Fruit fly (Drosophila melanogaster) Kc167 (cell line): ENCODE results near the gene CG6052.

ENCODE experiments used
- Myc ChIP-seq: fragments of >200 bp; optimal IDR thresholded peaks from 2 replicates; lab custom pipeline; 2017; ENCODE audit warnings: missing external identifiers
- Sin3A ChIP-seq: fragments of >200 bp; optimal IDR thresholded peaks from 2 replicates; lab custom pipeline; 2018; ENCODE audit warnings: missing external identifiers
- h ChIP-seq: fragments of >200 bp; optimal IDR thresholded peaks from 3 replicates; lab custom pipeline; 2018; ENCODE audit warnings: missing external identifiers
- insv ChIP-seq: fragments of >200 bp; optimal IDR thresholded peaks from 3 replicates; lab custom pipeline; 2018; ENCODE audit warnings: missing external identifiers
- psq ChIP-seq: fragments of >200 bp; optimal IDR thresholded peaks from 2 replicates; lab custom pipeline; 2017; ENCODE audit warnings: missing external identifiers
- ttk ChIP-seq: sonication (Bioruptor generic); optimal IDR thresholded peaks from 2 replicates; lab custom pipeline; 2017; ENCODE audit warnings: missing external identifiers

Gene CG6052

DNA sequence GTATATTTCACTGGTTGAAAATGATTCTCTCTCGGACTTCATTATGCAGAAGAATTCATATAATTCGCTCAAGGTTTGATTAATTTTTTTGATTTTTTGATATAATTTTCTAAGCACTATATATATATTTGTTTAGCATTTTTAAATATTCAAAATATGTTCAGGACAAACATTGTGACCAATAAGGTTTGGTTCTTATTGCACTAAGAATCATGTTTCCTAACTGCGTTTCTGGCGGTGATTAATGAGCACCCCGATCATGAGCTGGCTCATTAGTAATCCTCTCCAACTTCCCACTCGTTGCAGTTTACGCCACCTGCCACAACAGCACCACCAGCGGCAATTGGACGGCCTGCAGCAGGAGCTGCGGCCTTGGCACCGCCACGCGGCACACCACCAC is at the start of gene CG6052:
Gene CG6052, minus strand, starts transcription at position 101 of the 400 bp plus-strand sequence.
- TF ChIP-seq ttk (lab: Kevin White, UChicago) (no peak), Myc (no peak), Sin3A (no peak), insv (lab: Kevin White, UChicago) (no peak), h (lab: Kevin White, UChicago) (no peak), psq (lab: Kevin White, UChicago) (no peak)

DNA sequence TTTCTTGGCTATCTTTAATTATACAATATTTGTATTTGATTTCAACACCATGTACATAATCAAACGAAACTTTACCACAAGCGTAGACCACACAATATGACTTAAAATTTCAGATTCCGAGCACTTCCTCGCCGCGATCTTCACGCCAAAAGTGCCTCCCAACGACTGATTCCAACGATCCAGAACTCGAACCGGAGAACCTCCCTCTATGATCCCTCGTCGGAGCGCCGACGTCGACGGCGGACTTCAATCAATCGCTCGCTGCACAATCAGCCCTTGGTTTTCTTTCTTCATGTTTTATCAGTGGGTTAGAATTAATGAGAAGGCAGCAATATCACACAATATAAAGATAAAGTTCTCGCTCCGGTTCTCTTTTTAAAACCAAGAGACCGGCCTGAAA is 34.8 kb upstream of the CG6052 start, which contains the start of the genes Adgf-A and Adgf-A2:
Gene Adgf-A, minus strand, starts transcription at position 172 of the 400 bp plus-strand sequence.
Gene Adgf-A2, minus strand, starts transcription at position 172 of the 400 bp plus-strand sequence.
- TF ChIP-seq insv (lab: Kevin White, UChicago) (no peak), Sin3A (no peak), Myc (no peak), psq (lab: Kevin White, UChicago) (no peak), ttk (lab: Kevin White, UChicago) (no peak), h (lab: Kevin White, UChicago) (no peak)

DNA sequence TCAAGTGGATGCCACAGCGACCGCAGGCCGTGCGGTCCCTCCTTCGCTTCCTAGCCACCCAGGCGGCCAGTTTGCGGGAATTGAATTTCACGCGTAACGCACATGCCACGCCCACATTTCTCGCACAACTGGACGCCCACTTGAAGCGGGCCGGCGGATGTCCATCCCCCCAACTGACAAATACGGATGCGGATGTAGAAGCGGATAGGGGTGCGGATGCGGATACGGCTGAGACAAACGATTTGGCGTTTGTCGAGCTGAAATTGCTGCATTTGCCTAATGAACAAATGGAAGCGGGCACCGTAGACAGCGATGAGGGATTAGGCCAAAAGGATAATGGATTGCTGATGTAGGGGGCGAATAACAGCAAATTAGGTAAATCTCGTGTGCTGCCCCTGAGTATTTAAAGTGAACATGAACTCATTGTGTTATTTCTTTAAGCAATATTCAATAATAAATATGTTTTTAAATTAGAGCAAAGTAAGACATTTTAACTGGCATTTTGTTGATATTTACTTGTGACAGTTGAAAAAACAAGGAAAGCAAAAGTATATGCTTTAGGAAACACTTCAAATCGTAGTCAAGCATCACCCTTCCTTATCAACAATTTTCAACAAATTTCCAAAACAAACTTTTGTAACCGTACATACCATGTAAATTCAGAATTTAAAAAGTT is 30.0 kb upstream of the CG6052 start, which contains the start of gene CG32181:
Gene CG32181, plus strand, starts transcription at position 626 of the 676 bp plus-strand sequence.
- TF ChIP-seq ttk (lab: Kevin White, UChicago): no peak
- TF ChIP-seq Myc: no peak
- no peak for TF ChIP-seq h (lab: Kevin White, UChicago)
- no peak for TF ChIP-seq Sin3A
- no peak for TF ChIP-seq psq (lab: Kevin White, UChicago)
- no peak for TF ChIP-seq insv (lab: Kevin White, UChicago)

DNA sequence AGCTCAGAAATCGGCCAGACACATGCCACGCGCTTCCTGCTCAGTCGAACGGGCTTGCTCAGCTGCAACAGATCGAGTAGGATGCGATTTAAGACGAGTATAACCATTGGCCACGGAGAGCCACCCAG is 28.8 kb upstream of the CG6052 start, which contains the start of gene CG32182:
Gene CG32182, plus strand, starts transcription at position 29 of the 128 bp plus-strand sequence.
- TF ChIP-seq h (lab: Kevin White, UChicago) (no peak), ttk (lab: Kevin White, UChicago) (no peak), psq (lab: Kevin White, UChicago) (no peak), insv (lab: Kevin White, UChicago) (no peak), Myc (no peak), Sin3A (no peak)

DNA sequence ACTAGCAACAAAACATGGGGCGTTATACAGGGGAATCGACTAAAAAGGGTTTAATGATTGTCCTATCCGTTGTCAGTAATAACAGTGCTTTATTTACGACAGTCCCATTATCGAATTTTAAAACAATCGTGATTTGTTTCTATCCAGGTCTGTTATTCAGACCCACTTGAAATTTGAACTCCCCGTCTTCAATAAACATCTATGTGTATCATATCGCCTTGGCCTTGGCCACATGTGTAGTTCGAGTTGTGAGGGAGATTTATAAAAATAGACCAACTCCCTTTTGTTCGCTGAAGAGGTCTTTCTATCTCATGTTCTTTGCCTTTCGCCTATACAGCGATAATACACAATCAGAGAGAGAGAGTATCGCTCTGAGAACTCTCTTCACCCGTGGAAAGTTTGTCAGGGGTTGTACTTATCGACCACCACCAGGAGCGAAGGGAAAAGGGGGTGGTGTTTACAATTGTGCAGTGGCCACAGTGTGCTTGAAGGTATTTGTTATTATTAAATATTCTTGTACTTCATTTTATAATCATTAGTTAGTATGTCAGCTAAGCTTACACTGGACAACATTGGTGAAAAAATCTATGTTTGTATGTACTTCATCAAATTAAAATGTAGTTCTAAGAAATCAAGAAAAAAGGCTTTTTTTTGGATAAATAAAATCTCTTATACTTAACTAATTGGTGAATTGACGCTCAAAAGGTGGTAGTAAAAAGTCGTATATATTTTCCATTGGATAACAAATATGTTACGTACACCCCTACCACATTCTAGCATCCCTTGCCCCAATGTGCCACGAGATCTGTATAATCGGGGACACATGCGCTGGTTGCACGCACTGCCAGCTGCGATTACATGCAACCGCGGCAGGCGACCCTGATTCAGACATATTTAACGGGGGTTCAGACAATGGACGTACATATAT is 28.2 kb upstream of the CG6052 start:
- TF ChIP-seq insv (lab: Kevin White, UChicago): no peak
- no peak for TF ChIP-seq h (lab: Kevin White, UChicago)
- no peak for TF ChIP-seq Sin3A
- no peak for TF ChIP-seq psq (lab: Kevin White, UChicago)
- no peak for TF ChIP-seq ttk (lab: Kevin White, UChicago)
- TF ChIP-seq Myc: no peak

DNA sequence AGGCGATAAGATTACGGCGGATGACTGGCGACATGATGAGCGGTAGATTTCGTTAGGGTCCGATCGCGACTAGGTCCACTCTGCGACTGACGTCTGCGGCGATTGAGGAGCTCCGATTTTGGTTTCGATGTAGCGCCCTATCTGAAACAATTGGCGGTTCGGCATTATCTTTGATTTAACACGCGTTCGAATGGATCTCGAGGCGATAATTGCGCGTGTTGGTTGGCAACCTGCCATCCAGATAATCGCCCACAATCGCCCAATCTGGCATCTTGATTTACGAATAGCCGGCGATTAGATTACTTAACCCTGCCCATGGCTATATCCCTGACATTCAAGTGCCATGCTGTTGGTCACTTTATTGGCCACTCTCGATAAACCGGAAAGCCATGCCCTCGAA is 25.1 kb upstream of the CG6052 start:
- TF ChIP-seq h (lab: Kevin White, UChicago) (no peak), insv (lab: Kevin White, UChicago) (no peak)

DNA sequence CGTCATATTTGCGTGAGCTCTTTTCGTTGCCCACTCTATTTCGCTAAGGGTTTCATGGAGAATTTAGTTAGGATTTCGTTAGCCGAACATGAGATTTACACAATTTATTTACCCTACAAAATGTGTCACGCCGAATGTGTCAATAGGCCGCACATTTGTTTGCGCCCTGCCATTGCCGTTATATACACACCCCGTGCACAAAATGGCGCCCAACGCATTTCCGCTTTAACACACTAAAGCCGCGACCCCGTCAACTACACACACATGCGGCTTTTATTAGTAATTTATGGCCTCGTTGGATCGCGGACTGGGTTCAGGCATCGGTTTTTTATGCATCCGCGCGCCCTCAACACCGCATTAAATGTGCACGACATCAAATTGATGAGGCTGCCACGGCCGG is 21.3 kb upstream of the CG6052 start, which contains the start of gene Adgf-B:
Gene Adgf-B, minus strand, starts transcription at position 101 of the 400 bp plus-strand sequence.
- no peak for TF ChIP-seq Myc
- TF ChIP-seq psq (lab: Kevin White, UChicago): no peak
- TF ChIP-seq insv (lab: Kevin White, UChicago): no peak
- no peak for TF ChIP-seq Sin3A
- no peak for TF ChIP-seq ttk (lab: Kevin White, UChicago)
- TF ChIP-seq h (lab: Kevin White, UChicago): no peak

DNA sequence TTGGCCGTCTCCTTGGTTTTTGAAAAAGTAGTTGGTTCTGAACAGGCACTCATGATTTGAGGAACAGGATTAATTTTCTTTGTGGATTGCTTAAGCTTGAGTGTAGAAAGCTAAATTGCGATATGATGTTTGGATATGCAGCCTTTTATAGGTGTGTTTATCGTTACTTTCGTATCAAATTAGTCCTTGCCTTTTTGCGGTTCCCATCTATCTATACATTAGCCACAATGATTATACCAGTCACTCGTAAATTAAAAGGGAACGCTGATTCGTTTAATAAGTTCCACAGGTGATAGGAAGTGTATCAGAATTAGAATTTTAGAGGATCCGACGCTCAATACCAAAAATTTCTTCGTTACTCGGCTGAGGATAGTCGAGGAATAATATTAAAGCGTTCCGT is 17.6 kb upstream of the CG6052 start, which contains the start of gene CG6034:
Gene CG6034, minus strand, starts transcription at position 101 of the 400 bp plus-strand sequence.
- no peak for TF ChIP-seq h (lab: Kevin White, UChicago)
- TF ChIP-seq ttk (lab: Kevin White, UChicago): no peak
- TF ChIP-seq Sin3A: no peak
- no peak for TF ChIP-seq psq (lab: Kevin White, UChicago)
- no peak for TF ChIP-seq Myc
- no peak for TF ChIP-seq insv (lab: Kevin White, UChicago)

DNA sequence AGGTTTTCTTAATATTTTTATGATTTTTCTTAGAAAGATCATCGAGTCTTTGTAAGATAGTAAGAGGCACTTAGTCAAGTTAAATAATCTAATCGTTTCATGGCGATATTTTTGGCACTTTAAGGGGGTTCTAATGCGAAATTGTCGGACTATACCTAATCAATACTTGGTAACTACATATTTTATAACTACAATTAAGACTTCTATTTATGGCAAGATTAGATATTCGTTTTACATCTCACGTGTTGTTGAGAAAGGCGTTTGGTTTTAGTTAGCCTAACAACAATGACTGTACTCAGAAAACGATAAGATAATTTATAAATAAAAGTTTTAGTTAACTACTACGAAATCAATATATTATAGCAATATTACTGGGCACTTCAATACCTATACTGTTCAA is 13.4 kb upstream of the CG6052 start:
- TF ChIP-seq Sin3A: no peak
- no peak for TF ChIP-seq psq (lab: Kevin White, UChicago)

DNA sequence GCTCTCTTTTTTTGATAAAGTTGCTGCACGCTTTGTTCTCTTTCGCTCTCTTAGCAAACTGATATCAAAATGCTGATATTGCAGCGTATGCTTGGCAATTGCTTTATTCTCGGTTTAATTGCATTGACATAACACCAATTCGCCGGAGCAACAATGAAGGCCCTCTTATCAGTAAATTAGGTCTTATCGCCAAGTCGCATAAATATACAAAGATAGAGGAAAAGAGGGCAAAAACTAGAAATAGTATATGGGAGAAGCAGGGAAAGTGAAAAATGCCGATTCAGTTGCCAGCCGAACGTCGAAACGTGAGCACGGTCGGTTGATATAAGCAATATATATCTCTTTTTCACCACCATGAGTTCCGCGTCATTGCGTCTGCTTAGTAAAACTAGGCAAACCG is 11.3 kb upstream of the CG6052 start, which contains the start of gene CG7460:
Gene CG7460, plus strand, starts transcription at position 70 of the 400 bp plus-strand sequence.
- TF ChIP-seq Myc: no peak
- no peak for TF ChIP-seq psq (lab: Kevin White, UChicago)
- TF ChIP-seq h (lab: Kevin White, UChicago): no peak
- TF ChIP-seq Sin3A: no peak
- TF ChIP-seq insv (lab: Kevin White, UChicago): no peak
- no peak for TF ChIP-seq ttk (lab: Kevin White, UChicago)

DNA sequence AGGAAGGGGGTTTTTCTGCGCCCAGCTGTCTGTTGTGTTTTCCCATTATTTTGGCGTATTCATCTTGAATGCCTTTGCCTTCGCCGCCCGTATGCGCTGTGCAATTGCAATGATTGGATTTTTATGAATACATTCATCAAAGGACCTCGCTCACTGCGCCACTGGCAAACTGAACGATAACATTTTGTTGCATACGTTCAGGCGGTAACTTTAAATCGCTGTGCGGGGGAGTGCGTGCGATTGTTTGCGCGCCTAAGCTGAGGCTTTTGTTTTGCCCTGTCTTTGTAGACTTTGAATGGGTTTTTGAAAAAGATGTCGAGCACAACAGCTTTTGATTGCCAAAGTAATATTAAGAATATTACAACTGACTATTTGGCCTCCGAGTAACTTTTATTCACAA is 10.4 kb upstream of the CG6052 start:
- no peak for TF ChIP-seq Myc
- no peak for TF ChIP-seq insv (lab: Kevin White, UChicago)
- no peak for TF ChIP-seq Sin3A
- no peak for TF ChIP-seq psq (lab: Kevin White, UChicago)
- TF ChIP-seq h (lab: Kevin White, UChicago): no peak

DNA sequence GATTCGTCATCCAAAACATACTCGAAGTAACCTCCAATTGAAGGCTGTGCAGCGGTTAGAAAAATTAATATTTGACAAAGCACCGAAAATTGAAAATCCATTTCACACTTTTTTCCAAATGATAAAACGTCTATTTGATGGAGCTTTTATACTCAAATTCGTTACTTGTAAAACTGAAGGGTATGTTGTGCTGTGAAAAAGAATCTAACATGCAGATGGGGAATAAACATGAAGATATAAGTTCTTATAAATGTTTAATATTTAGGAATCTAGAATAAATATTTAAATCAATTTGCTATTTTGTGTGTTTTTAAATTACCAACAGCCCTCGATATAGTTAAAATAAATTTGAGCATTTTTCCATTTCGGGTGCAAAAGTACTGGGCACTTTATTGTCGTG is 9.4 kb downstream of the CG6052 start, which contains the start of gene CheB74a:
Gene CheB74a, minus strand, starts transcription at position 101 of the 400 bp plus-strand sequence.
- no peak for TF ChIP-seq h (lab: Kevin White, UChicago)
- no peak for TF ChIP-seq insv (lab: Kevin White, UChicago)
- TF ChIP-seq ttk (lab: Kevin White, UChicago): no peak
- no peak for TF ChIP-seq Sin3A
- no peak for TF ChIP-seq psq (lab: Kevin White, UChicago)
- no peak for TF ChIP-seq Myc
